Fruit fly (Drosophila melanogaster): ENCODE results near the gene CG45066.

The CG45066 gene

DNA sequence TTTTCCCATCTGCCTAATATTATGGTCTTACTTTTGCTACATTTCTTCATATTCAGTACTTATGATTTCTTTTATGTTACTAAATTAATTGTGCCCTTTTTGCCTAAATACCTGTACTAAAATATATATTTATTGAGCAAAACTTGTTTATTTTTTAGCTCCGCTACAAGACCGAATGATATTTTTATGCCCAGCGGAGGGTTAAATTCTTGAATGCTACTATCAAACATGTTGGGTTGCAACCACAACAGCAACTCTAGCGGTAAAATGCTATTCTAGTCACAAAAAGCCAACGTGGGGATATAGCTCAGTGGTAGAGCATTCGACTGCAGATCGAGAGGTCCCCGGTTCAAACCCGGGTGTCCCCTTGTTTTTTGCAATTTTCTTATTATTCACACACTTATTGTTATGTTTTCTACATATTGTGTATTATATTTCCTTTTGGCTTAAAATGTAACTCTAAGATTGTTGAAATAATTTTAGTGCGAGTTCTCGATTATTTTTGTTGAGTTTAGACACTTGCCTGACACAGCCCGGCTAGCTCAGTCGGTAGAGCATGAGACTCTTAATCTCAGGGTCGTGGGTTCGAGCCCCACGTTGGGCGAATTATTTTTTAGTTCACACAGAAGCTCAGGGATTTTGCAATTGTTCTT is 14.8 kb downstream of the CG45066 start:
- TF ChIP-seq D1 (tag; optimal IDR thresholded peaks at IDR 0.05) = no peak
- no peak for TF ChIP-seq Ets98B (GFP tag; IDR thresholded peaks at IDR 0.05)
- TF ChIP-seq CG8159 (tag; optimal IDR thresholded peaks at IDR 0.05) = peak; percentile 49
- no peak for TF ChIP-seq CG10348 (GFP tag; IDR thresholded peaks at IDR 0.05)
- no peak for TF ChIP-seq CG14655 (GFP tag; optimal IDR thresholded peaks at IDR 0.05)
- peak; percentile 26; the same call in 1 of the 2 replicates for TF ChIP-seq CG32121 (GFP tag; IDR thresholded peaks at IDR 0.05)
- TF ChIP-seq EcR (GFP tag; optimal IDR thresholded peaks at IDR 0.05) = no peak
- TF ChIP-seq CG13204 (GFP tag; optimal IDR thresholded peaks at IDR 0.05) = no peak
- TF ChIP-seq rn (GFP tag; IDR thresholded peaks at IDR 0.05) = no peak
- TF ChIP-seq CG12605 (GFP tag; IDR thresholded peaks at IDR 0.05) = 0 out of 2 replicates have a peak, but pooled peaks have one; percentile 9
- peak; percentile 20 for TF ChIP-seq Pif1B (GFP tag; optimal IDR thresholded peaks at IDR 0.05)
- TF ChIP-seq CG9948 (tag; optimal IDR thresholded peaks at IDR 0.05) = no peak
- TF ChIP-seq CG15710 (tag; optimal IDR thresholded peaks at IDR 0.05) = peak; percentile 43
- TF ChIP-seq CG8301 (tag; optimal IDR thresholded peaks at IDR 0.05) = peak; percentile 55
- no peak for TF ChIP-seq CG17806 (tag; optimal IDR thresholded peaks at IDR 0.05)
- TF ChIP-seq Pif1A (GFP tag; optimal IDR thresholded peaks at IDR 0.05) = no peak
- no peak for TF ChIP-seq fd96Ca (GFP tag; IDR thresholded peaks at IDR 0.05)
- TF ChIP-seq gl (tag; optimal IDR thresholded peaks at IDR 0.05) = no peak
- TF ChIP-seq CG34367 (tag; optimal IDR thresholded peaks at IDR 0.05) = no peak
- TF ChIP-seq CG4496 (GFP tag; IDR thresholded peaks at IDR 0.05) = 0 out of 3 replicates have a peak, but pooled peaks have one; percentile 49
- no peak for TF ChIP-seq Snoo (tag; optimal IDR thresholded peaks at IDR 0.05)

DNA sequence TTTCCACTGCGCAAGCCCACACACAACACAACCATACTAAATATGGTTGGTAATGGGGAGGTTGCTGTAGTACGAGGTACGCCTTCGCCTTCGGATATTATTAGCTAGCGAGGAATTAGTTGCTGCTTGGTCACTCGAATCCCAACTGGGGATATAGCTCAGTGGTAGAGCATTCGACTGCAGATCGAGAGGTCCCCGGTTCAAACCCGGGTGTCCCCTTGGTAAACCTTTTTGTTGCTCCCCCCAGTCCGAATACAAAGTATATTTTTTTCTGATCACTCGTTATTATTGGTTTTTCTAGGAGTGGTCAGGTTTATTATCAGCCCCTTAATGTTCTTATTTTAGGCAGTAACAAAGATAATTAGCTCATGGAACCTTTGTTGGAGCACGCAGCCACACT is 15.4 kb downstream of the CG45066 start:
- TF ChIP-seq Ets98B (GFP tag; IDR thresholded peaks at IDR 0.05) (peak; percentile 10; the same call in 1 of the 2 replicates), CG12605 (GFP tag; IDR thresholded peaks at IDR 0.05) (peak; percentile 20), rn (GFP tag; IDR thresholded peaks at IDR 0.05) (no peak)

DNA sequence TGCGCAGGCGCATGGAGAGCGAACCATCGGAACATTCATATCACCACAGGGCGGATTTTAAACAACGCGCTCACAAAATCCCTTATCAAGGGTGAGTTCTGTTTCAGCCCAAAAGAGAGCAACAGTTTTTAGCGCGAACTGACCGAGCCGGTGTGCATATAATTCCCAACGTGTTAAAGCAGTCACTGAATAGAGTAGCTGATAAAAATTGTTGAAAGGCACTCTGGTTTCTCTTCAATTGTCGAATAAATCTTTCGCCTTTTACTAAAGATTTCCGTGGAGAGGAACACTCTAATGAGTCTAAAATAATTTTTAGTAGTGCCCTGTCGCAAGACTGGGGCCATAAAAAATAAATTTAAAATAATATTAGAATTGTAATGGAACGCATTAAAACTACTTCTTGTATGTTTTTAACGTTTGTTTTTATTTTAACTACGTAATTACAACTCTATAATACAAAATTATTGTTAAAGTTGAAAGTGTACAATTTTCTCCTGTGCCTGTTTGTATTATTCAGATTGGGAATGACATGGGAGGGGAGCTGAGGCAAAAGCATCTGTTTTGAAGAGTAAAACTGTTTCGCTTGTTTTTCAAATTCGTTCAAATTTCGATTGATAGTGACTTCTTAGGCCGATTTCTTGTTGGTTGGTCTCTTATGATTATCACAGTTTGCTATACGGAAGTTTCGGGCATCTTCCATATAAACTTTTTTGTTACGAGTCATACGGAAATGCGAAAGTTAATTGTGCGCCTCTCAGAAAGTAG is 20.3 kb downstream of the CG45066 start:
- TF ChIP-seq gl (tag; optimal IDR thresholded peaks at IDR 0.05) = no peak
- no peak for TF ChIP-seq Pif1B (GFP tag; optimal IDR thresholded peaks at IDR 0.05)
- no peak for TF ChIP-seq CG4496 (GFP tag; IDR thresholded peaks at IDR 0.05)
- TF ChIP-seq CG15710 (tag; optimal IDR thresholded peaks at IDR 0.05) = no peak
- TF ChIP-seq EcR (GFP tag; optimal IDR thresholded peaks at IDR 0.05) = peak; percentile 6
- TF ChIP-seq D1 (tag; optimal IDR thresholded peaks at IDR 0.05) = no peak
- peak; percentile 19; the same call in 1 of the 2 replicates for TF ChIP-seq Ets98B (GFP tag; IDR thresholded peaks at IDR 0.05)
- TF ChIP-seq CG8159 (tag; optimal IDR thresholded peaks at IDR 0.05) = no peak
- TF ChIP-seq CG34367 (tag; optimal IDR thresholded peaks at IDR 0.05) = no peak
- no peak; the same call in 2 of the 3 replicates for TF ChIP-seq fd96Ca (GFP tag; IDR thresholded peaks at IDR 0.05)
- no peak for TF ChIP-seq CG10348 (GFP tag; IDR thresholded peaks at IDR 0.05)
- TF ChIP-seq CG32121 (GFP tag; IDR thresholded peaks at IDR 0.05) = 0 out of 2 replicates have a peak, but pooled peaks have one; percentile 25
- no peak for TF ChIP-seq CG14655 (GFP tag; optimal IDR thresholded peaks at IDR 0.05)
- TF ChIP-seq CG12605 (GFP tag; IDR thresholded peaks at IDR 0.05) = peak; percentile 17; the same call in 1 of the 2 replicates
- no peak for TF ChIP-seq rn (GFP tag; IDR thresholded peaks at IDR 0.05)

DNA sequence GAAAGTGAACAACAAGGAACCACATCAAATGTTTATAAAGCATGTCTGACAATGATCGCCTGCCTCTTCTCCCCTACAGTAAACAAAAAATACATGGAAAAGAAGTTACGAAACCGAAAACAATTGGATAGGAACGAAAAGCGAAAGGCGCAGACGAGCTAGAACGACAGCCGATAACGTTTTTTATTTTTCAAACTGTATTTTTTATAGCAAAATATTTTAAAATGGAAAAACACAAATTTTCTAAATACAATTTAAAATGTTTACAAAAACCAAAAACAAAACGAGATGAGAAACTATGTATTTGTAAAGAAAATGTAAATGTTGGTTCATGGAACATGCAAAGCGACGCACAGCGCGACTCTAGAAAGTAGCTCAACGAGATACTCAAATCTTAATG is 22.0 kb downstream of the CG45066 start:
- no peak for TF ChIP-seq CG8159 (tag; optimal IDR thresholded peaks at IDR 0.05)
- TF ChIP-seq CG32121 (GFP tag; IDR thresholded peaks at IDR 0.05) = no peak
- TF ChIP-seq CG9948 (tag; optimal IDR thresholded peaks at IDR 0.05) = no peak
- no peak for TF ChIP-seq CG10348 (GFP tag; IDR thresholded peaks at IDR 0.05)
- TF ChIP-seq Pif1B (GFP tag; optimal IDR thresholded peaks at IDR 0.05) = no peak

DNA sequence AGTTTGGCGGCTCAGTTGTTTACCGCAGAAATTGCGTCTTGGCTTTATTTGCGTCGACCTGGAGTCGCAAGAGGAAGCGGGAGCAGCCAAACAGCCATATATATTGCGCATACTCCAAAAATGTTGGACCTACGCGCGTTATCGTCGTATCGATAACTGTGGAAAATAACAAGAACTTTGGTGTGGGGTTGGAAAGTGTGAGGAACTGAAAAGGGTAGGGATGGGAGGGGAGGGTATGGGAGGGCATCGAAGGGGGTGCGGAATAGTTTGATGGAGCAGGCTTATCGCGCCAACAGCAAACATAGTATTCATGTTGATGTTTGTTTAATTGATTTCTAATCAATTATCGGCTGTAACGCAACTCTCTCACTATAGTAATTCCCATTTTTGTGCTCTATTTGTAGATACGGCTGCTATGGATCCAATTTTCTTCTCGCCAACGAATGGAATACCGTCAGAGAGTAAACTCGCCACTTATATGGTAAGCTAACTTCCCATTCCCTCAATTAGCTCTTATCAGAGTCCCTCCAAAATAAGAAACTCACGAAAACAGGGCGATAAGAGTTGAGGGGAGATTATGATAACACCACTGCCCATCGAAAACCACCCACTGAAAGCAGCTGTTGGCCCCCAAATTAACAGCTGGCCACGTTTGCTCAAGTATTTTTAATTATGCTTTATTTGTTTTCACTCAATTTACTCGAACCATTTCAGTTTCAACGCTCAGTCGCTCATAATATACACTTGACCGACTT is 27.5 kb downstream of the CG45066 start:
- TF ChIP-seq Ets98B (GFP tag; IDR thresholded peaks at IDR 0.05) (0 out of 2 replicates have a peak, but pooled peaks have one; percentile 21), CG15710 (tag; optimal IDR thresholded peaks at IDR 0.05) (no peak), Snoo (tag; optimal IDR thresholded peaks at IDR 0.05) (no peak), CG14655 (GFP tag; optimal IDR thresholded peaks at IDR 0.05) (no peak)

DNA sequence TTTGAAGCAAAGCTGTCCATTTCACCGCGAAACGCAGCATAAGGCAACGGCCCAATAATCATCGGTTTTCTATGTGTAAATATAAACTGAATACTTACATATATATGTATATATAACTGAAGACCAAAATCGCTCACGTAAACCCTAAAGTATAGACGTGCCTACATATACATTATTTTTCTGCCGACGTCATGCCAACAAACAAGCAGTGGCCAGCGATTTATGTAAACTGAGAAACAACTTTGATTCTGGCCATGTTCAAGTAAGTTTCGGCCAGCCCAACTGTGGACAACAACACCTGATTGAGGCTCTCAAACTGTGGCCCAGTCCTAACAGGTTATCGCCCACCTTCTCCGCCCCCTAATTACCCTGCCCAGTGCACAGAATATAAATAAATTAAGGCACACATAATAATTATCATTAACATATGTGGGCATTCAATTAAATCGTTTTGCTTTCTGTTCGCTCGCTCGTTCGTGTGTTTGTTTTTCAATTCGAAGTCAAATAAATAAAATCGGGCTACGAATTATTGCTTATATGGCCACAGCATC is 29.0 kb downstream of the CG45066 start:
- TF ChIP-seq Ets98B (GFP tag; IDR thresholded peaks at IDR 0.05) = no peak
- TF ChIP-seq CG32121 (GFP tag; IDR thresholded peaks at IDR 0.05) = no peak
- TF ChIP-seq CG13204 (GFP tag; optimal IDR thresholded peaks at IDR 0.05) = no peak
- no peak for TF ChIP-seq Pif1A (GFP tag; optimal IDR thresholded peaks at IDR 0.05)
- no peak for TF ChIP-seq CG34367 (tag; optimal IDR thresholded peaks at IDR 0.05)
- TF ChIP-seq CG17806 (tag; optimal IDR thresholded peaks at IDR 0.05) = no peak
- TF ChIP-seq CG4496 (GFP tag; IDR thresholded peaks at IDR 0.05) = no peak
- no peak for TF ChIP-seq fd96Ca (GFP tag; IDR thresholded peaks at IDR 0.05)
- no peak for TF ChIP-seq CG15710 (tag; optimal IDR thresholded peaks at IDR 0.05)
- no peak for TF ChIP-seq Snoo (tag; optimal IDR thresholded peaks at IDR 0.05)
